Worm (Caenorhabditis elegans) whole organism, early embryonic: ENCODE measurements around the gene F19C6.4.

ENCODE experiments used
- B0310.2 ChIP-seq: sonication (generic microtip); optimal IDR thresholded peaks from 2 replicates; lab custom pipeline; 2016; ENCODE audit warnings: mild to moderate bottlenecking, missing genetic modification characterization, missing compliant biosample characterization
- F13C5.2 ChIP-seq: sonication (generic microtip); optimal IDR thresholded peaks from 2 replicates; lab custom pipeline; 2017; ENCODE audit warnings: mild to moderate bottlenecking, missing genetic modification characterization, inconsistent platforms, missing compliant biosample characterization
- aly-1 ChIP-seq: sonication (generic microtip); optimal IDR thresholded peaks from 2 replicates; lab custom pipeline; 2016; ENCODE audit warnings: missing genetic modification characterization, missing compliant biosample characterization
- ama-1 ChIP-seq: fragments of 150-350 bp; optimal IDR thresholded peaks from 2 replicates; lab custom pipeline; 2014
- ceh-13 ChIP-seq: fragments of 200-800 bp; sonication (Bioruptor generic); optimal IDR thresholded peaks from 2 replicates; lab custom pipeline; 2018; ENCODE audit warnings: mild to moderate bottlenecking, missing genetic modification characterization, missing compliant biosample characterization
- ceh-36 ChIP-seq: sonication (generic microtip); optimal IDR thresholded peaks from 2 replicates; lab custom pipeline; 2016; ENCODE audit warnings: missing genetic modification characterization, inconsistent platforms, missing compliant biosample characterization
- ets-7 ChIP-seq: sonication (generic microtip); optimal IDR thresholded peaks from 2 replicates; lab custom pipeline; 2016; ENCODE audit warnings: missing genotype, missing genetic modification characterization, missing compliant biosample characterization
- flt-1 ChIP-seq: fragments of 200-800 bp; sonication (Bioruptor generic); IDR thresholded peaks from 2 replicates; pipeline ENCODE4 v1.3.6; 2022; ENCODE audit warnings: missing genetic modification characterization, missing compliant biosample characterization
- hmbx-1 ChIP-seq: sonication (generic microtip); optimal IDR thresholded peaks from 2 replicates; lab custom pipeline; 2016; ENCODE audit warnings: mild to moderate bottlenecking, missing genetic modification characterization, missing compliant biosample characterization
- hmg-4 ChIP-seq: fragments of 200-800 bp; sonication (Bioruptor generic); optimal IDR thresholded peaks from 2 replicates; lab custom pipeline; 2018; ENCODE audit warnings: mild to moderate bottlenecking, missing genetic modification characterization, missing compliant biosample characterization
- hnd-1 ChIP-seq: sonication (generic microtip); optimal IDR thresholded peaks from 2 replicates; lab custom pipeline; 2016; ENCODE audit warnings: missing genetic modification characterization, missing compliant biosample characterization
- pes-1 ChIP-seq: fragments of 200-800 bp; sonication (Bioruptor generic); IDR thresholded peaks from 2 replicates; pipeline ENCODE4 v1.3.6; 2022; ENCODE audit warnings: missing genetic modification reagents, missing genetic modification characterization, missing compliant biosample characterization
- scrt-1 ChIP-seq: fragments of 200-800 bp; sonication (Bioruptor generic); IDR thresholded peaks from 2 replicates; pipeline ENCODE4 v1.3.6; 2022; ENCODE audit warnings: missing genetic modification characterization, missing compliant biosample characterization
- sea-1 ChIP-seq: fragments of 200-800 bp; sonication (Bioruptor generic); conservative IDR thresholded peaks from 2 replicates; pipeline ENCODE4 v1.3.6; 2022; ENCODE audit warnings: missing genetic modification characterization, missing compliant biosample characterization
- tbx-11 ChIP-seq: fragments of 200-800 bp; sonication (Bioruptor generic); IDR thresholded peaks from 2 replicates; pipeline ENCODE4 v1.3.6; 2022; ENCODE audit warnings: missing genetic modification characterization, missing compliant biosample characterization
- tbx-37 ChIP-seq: fragments of 200-800 bp; sonication (Bioruptor generic); conservative IDR thresholded peaks from 2 replicates; pipeline ENCODE4 v1.3.6; 2022; ENCODE audit warnings: missing genetic modification reagents, missing genetic modification characterization, missing compliant biosample characterization
- tra-4 ChIP-seq: sonication (generic microtip); optimal IDR thresholded peaks from 2 replicates; lab custom pipeline; 2017; ENCODE audit warnings: missing genetic modification characterization, missing compliant biosample characterization

F19C6.4 gene

ce11 chrX:9984889-9985404 is 32.9 kb downstream of the F19C6.4 start, which contains the start of gene F19C6.5:
Gene F19C6.5 (minus strand): TSS chrX:9984939.
- TF ChIP-seq tbx-37 (GFP tag; lab: Robert Waterston, UW), result no peak
- TF ChIP-seq tra-4 (tag; lab: Kevin White, UChicago), result no peak
- no peak for TF ChIP-seq aly-1
- no peak for TF ChIP-seq ets-7
- TF ChIP-seq F13C5.2 (tag; lab: Kevin White, UChicago), result no peak
- no peak for TF ChIP-seq hnd-1 (tag; lab: Kevin White, UChicago)
- TF ChIP-seq B0310.2, result no peak
- no peak for TF ChIP-seq pes-1
- no peak for TF ChIP-seq flt-1
- TF ChIP-seq ceh-36 (tag; lab: Kevin White, UChicago), result no peak
- no peak for TF ChIP-seq hmbx-1 (tag; lab: Kevin White, UChicago)

- TF ChIP-seq ceh-36 (tag; lab: Kevin White, UChicago) (no peak), pes-1 (no peak), hmbx-1 (tag; lab: Kevin White, UChicago) (no peak), ceh-13 (GFP tag; lab: Kevin White, UChicago) (no peak), F13C5.2 (tag; lab: Kevin White, UChicago) (no peak), ama-1 (lab: Kevin White, UChicago) (no peak), scrt-1 (GFP tag; lab: Robert Waterston, UW) (no peak), sea-1 (GFP tag; lab: Robert Waterston, UW) (no peak), tbx-37 (GFP tag; lab: Robert Waterston, UW) (no peak), flt-1 (no peak), hnd-1 (tag; lab: Kevin White, UChicago) (no peak), B0310.2 (no peak)
These were observed 36.6 kb downstream of the F19C6.4 start for ce11 chrX:9981259-9981658.

DNA sequence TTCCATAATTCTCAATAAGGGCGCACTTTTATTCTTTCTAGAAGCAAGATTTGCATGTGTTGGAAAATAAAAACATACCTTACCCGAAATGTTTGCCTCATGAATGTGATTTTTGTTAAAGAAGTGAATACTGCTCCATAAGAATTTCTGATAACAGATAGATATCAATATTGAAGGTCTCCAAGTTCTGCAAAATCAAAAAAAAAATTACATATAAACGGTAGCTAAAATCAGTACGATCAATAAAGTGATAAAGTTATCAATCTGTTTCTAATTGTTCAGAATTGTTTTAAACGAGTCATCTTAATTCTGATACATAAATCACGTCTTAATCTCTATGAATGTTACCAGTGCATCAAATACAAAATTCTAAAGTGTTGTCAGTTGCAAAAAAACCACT is 41.6 kb downstream of the F19C6.4 start, which contains the start of gene mgl-1:
TSS of gene mgl-1 (minus strand) at position 101 of the 400 bp plus-strand sequence.
- no peak for TF ChIP-seq tbx-37 (GFP tag; lab: Robert Waterston, UW)
- no peak for TF ChIP-seq F13C5.2 (tag; lab: Kevin White, UChicago)
- no peak for TF ChIP-seq hmg-4 (GFP tag; lab: Kevin White, UChicago)
- TF ChIP-seq ceh-13 (GFP tag; lab: Kevin White, UChicago), result no peak
- no peak for TF ChIP-seq hnd-1 (tag; lab: Kevin White, UChicago)
- TF ChIP-seq ets-7, result no peak
- no peak for TF ChIP-seq aly-1
- no peak for TF ChIP-seq tbx-11 (GFP tag; lab: Robert Waterston, UW)
- no peak for TF ChIP-seq sea-1 (GFP tag; lab: Robert Waterston, UW)
- no peak for TF ChIP-seq B0310.2
- no peak for TF ChIP-seq ama-1 (lab: Kevin White, UChicago)
- no peak for TF ChIP-seq scrt-1 (GFP tag; lab: Robert Waterston, UW)
- no peak for TF ChIP-seq hmbx-1 (tag; lab: Kevin White, UChicago)

- TF ChIP-seq tbx-11 (GFP tag; lab: Robert Waterston, UW) (no peak), aly-1 (no peak), hmg-4 (GFP tag; lab: Kevin White, UChicago) (no peak), ceh-36 (tag; lab: Kevin White, UChicago) (no peak), ama-1 (lab: Kevin White, UChicago) (no peak)
These were observed 52.5 kb downstream of the F19C6.4 start, which contains the start of gene pssy-1 for ce11 chrX:9965275-9965674. Gene pssy-1 (plus strand): TSS chrX:9965592.
